Worm (Caenorhabditis elegans): ENCODE data around the gene panl-2.

Gene panl-2

ce11 chrIII:6985125-6985524, 17.2 kb upstream of the panl-2 start:
- TF ChIP-seq mcd-1 (GFP tag; IDR thresholded peaks at IDR 0.05): peak; percentile 47
- peak; percentile 52; the same call in 1 of the 2 replicates for TF ChIP-seq D2030.7 (GFP tag; IDR thresholded peaks at IDR 0.05)
- TF ChIP-seq F33H1.4 (GFP tag; IDR thresholded peaks at IDR 0.05): peak; percentile 96
- peak; percentile 40; the same call in 1 of the 2 replicates for TF ChIP-seq madf-6 (GFP tag; IDR thresholded peaks at IDR 0.05)
- TF ChIP-seq dox-1 (GFP tag; IDR thresholded peaks at IDR 0.05): peak; percentile 46; the same call in 1 of the 2 replicates

- TF ChIP-seq mcd-1 (GFP tag; IDR thresholded peaks at IDR 0.05) (peak; percentile 68), dox-1 (GFP tag; IDR thresholded peaks at IDR 0.05) (peak; percentile 59; the same call in 1 of the 2 replicates), D2030.7 (GFP tag; IDR thresholded peaks at IDR 0.05) (peak; percentile 51; the same call in 1 of the 2 replicates), lsl-1 (GFP tag; optimal IDR thresholded peaks at IDR 0.05) (peak; percentile 35), nfyb-1 (GFP tag; IDR thresholded peaks at IDR 0.05) (peak; percentile 37; the same call in 1 of the 2 replicates), F33H1.4 (GFP tag; IDR thresholded peaks at IDR 0.05) (peak; percentile 96)
Observed at ce11 chrIII:6981989-6982553, 14.1 kb upstream of the panl-2 start, which contains the start of gene F31E3.6. TSS of gene F31E3.6 (plus strand) at chrIII:6982081.

DNA sequence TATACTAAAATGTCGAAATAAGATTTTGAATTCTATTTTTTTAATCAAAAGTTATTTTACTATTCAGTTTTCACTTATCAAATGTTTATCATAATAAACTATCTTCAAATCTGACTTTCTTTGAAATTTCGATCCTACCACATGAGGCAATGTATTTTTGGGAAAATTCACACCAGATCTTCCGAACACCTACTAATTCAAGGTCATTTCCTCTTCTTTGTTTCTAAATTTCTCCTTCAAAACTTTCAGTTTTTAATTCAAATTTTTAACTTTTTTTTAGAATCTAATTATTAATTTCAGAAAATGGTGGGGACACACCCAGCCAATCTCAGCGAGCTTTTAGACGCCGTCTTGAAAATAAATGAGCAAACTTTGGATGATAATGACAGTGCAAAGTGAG, 11.7 kb upstream of the panl-2 start, which contains the start of gene ceh-20:
ceh-20 (plus strand) TSS at position 301 of the 400 bp plus-strand sequence.
- TF ChIP-seq egrh-3 (GFP tag; IDR thresholded peaks at IDR 0.05) (no peak), nfya-2 (GFP tag; IDR thresholded peaks at IDR 0.05) (no peak), B0336.3 (GFP tag; IDR thresholded peaks at IDR 0.05) (no peak), madf-3 (GFP tag; IDR thresholded peaks at IDR 0.05) (no peak), attf-5 (GFP tag; optimal IDR thresholded peaks at IDR 0.05) (no peak), ceh-91 (GFP tag; IDR thresholded peaks at IDR 0.05) (no peak), gei-17 (GFP tag; optimal IDR thresholded peaks at IDR 0.05) (no peak), Y56A3A.18 (GFP tag; IDR thresholded peaks at IDR 0.05) (no peak), mel-28 (tag; optimal IDR thresholded peaks at IDR 0.05; ENCODE audit: borderline replicate concordance) (no peak), F49E8.2 (tag; optimal IDR thresholded peaks at IDR 0.05; ENCODE audit: insufficient read depth) (no peak), rpc-1 (optimal IDR thresholded peaks at IDR 0.05) (no peak), rpc-1 (tag; optimal IDR thresholded peaks at IDR 0.05) (no peak), cebp-2 (GFP tag; IDR thresholded peaks at IDR 0.05) (no peak), C17E4.6 (GFP tag; IDR thresholded peaks at IDR 0.05) (no peak)

- TF ChIP-seq ceh-27 (GFP tag; optimal IDR thresholded peaks at IDR 0.05) (peak; percentile 48), Y79H2A.3 (GFP tag; conservative IDR thresholded peaks at IDR 0.05) (no peak), him-1 (tag; optimal IDR thresholded peaks at IDR 0.05) (no peak), K12H6.12 (tag; optimal IDR thresholded peaks at IDR 0.05) (peak; percentile 15), unc-62 (GFP tag; optimal IDR thresholded peaks at IDR 0.05) (peak; percentile 97), madf-8 (GFP tag; conservative IDR thresholded peaks at IDR 0.05) (no peak), lin-26 (GFP tag; IDR thresholded peaks at IDR 0.05) (no peak), madf-3 (GFP tag; IDR thresholded peaks at IDR 0.05) (peak; percentile 79; the same call in 1 of the 2 replicates), lin-40 (tag; optimal IDR thresholded peaks at IDR 0.05) (peak; percentile 25), ekl-4 (GFP tag; IDR thresholded peaks at IDR 0.05) (0 out of 2 replicates have a peak, but pooled peaks have one; percentile 45), dox-1 (GFP tag; IDR thresholded peaks at IDR 0.05) (peak; percentile 35; the same call in 1 of the 2 replicates), ztf-6 (GFP tag; IDR thresholded peaks at IDR 0.05) (no peak), ztf-26 (tag; optimal IDR thresholded peaks at IDR 0.05) (peak; percentile 28), somi-1 (GFP tag; optimal IDR thresholded peaks at IDR 0.05) (peak; percentile 35)
Observed at ce11 chrIII:6978875-6979274, 10.9 kb upstream of the panl-2 start.

Measured in whole organism, young adult.